Worm (Caenorhabditis elegans): Measurements from ENCODE around the gene F57B9.8.

The F57B9.8 gene

ce11 chrIII:6961937-6962504 is 26.9 kb upstream of the F57B9.8 start, which contains the start of the genes rpn-6.1 and F57B9.1:
TSS of gene rpn-6.1 (minus strand) at chrIII:6962001.
TSS of gene F57B9.1 (plus strand) at chrIII:6962090.
- TF ChIP-seq zip-2 (tag; optimal IDR thresholded peaks at IDR 0.05) (no peak), jun-1 (tag; optimal IDR thresholded peaks at IDR 0.05) (no peak), F26F4.8 (GFP tag; conservative IDR thresholded peaks at IDR 0.05) (no peak), R02D3.7 (tag; optimal IDR thresholded peaks at IDR 0.05) (no peak), aha-1 (tag) (peak; percentile 12), spr-1 (tag; optimal IDR thresholded peaks at IDR 0.05) (no peak), lin-29 (GFP tag; IDR thresholded peaks at IDR 0.05) (no peak), nhr-42 (GFP tag; IDR thresholded peaks at IDR 0.05) (no peak), dmd-6 (GFP tag; IDR thresholded peaks at IDR 0.05) (peak; percentile 38), fos-1 (tag; optimal IDR thresholded peaks at IDR 0.05) (no peak), ZK546.5 (tag; optimal IDR thresholded peaks at IDR 0.05) (no peak), ztf-11 (tag; optimal IDR thresholded peaks at IDR 0.05) (no peak), nhr-6 (tag; optimal IDR thresholded peaks at IDR 0.05) (no peak), daf-19 (GFP tag; conservative IDR thresholded peaks at IDR 0.05) (no peak), nhr-25 (tag; optimal IDR thresholded peaks at IDR 0.05; ENCODE audit: borderline replicate concordance, insufficient read depth) (no peak), zfp-2 (tag; optimal IDR thresholded peaks at IDR 0.05) (no peak), hlh-11 (tag; optimal IDR thresholded peaks at IDR 0.05) (peak; percentile 78), lir-3 (tag; optimal IDR thresholded peaks at IDR 0.05) (no peak), rbr-2 (tag; optimal IDR thresholded peaks at IDR 0.05) (no peak), Y105C5A.15 (GFP tag; IDR thresholded peaks at IDR 0.05) (no peak), T20F7.1 (GFP tag; optimal IDR thresholded peaks at IDR 0.05) (peak; percentile 71), F44E2.7 (GFP tag; IDR thresholded peaks at IDR 0.05) (no peak), nhr-10 (tag; optimal IDR thresholded peaks at IDR 0.05) (no peak), F10B5.3 (tag; optimal IDR thresholded peaks at IDR 0.05) (no peak), mes-2 (tag; optimal IDR thresholded peaks at IDR 0.05; ENCODE audit: poor library complexity, severe bottlenecking) (peak; percentile 23), egl-43 (GFP tag; IDR thresholded peaks at IDR 0.05) (no peak), unc-39 (tag; optimal IDR thresholded peaks at IDR 0.05) (no peak), attf-4 (tag; optimal IDR thresholded peaks at IDR 0.05) (no peak), hif-1 (tag; optimal IDR thresholded peaks at IDR 0.05) (peak; percentile 62 to 97), hlh-30 (tag; optimal IDR thresholded peaks at IDR 0.05; ENCODE audit: insufficient read depth) (peak; percentile 87), unc-130 (GFP tag; optimal IDR thresholded peaks at IDR 0.05) (no peak), mxl-3 (GFP tag; optimal IDR thresholded peaks at IDR 0.05) (no peak), pha-4 (GFP tag; IDR thresholded peaks at IDR 0.05) (no peak), pha-4 (tag; optimal IDR thresholded peaks at IDR 0.05) (no peak), snpc-4 (tag; optimal IDR thresholded peaks at IDR 0.05) (no peak), egl-27 (tag; optimal IDR thresholded peaks at IDR 0.05) (no peak), zip-11 (GFP tag; IDR thresholded peaks at IDR 0.05) (no peak), nhr-76 (tag; optimal IDR thresholded peaks at IDR 0.05) (no peak), pqm-1 (tag; optimal IDR thresholded peaks at IDR 0.05) (peak; percentile 44), ZK337.2 (GFP tag; IDR thresholded peaks at IDR 0.05) (no peak), mep-1 (tag; optimal IDR thresholded peaks at IDR 0.05) (peak; percentile 10), zag-1 (tag; optimal IDR thresholded peaks at IDR 0.05) (no peak), dve-1 (tag; optimal IDR thresholded peaks at IDR 0.05; ENCODE audit: insufficient read depth) (peak; percentile 55), nhr-28 (tag; optimal IDR thresholded peaks at IDR 0.05) (peak; percentile 68), ces-1 (GFP tag; optimal IDR thresholded peaks at IDR 0.05) (no peak), nhr-48 (tag; optimal IDR thresholded peaks at IDR 0.05) (peak; percentile 5), ceh-20 (GFP tag; IDR thresholded peaks at IDR 0.05) (no peak), aly-2 (tag; optimal IDR thresholded peaks at IDR 0.05) (no peak), mxl-2 (GFP tag; conservative IDR thresholded peaks at IDR 0.05) (no peak), php-3 (GFP tag; IDR thresholded peaks at IDR 0.05) (no peak), tra-1 (GFP tag; IDR thresholded peaks at IDR 0.05) (no peak), mdl-1 (tag; optimal IDR thresholded peaks at IDR 0.05) (no peak)

All from whole organism, L4 larva.